Worm (Caenorhabditis elegans): ENCODE results near the gene F22H10.3.
A peak's percentile ranks its signal among the peaks of the same experiment; 100 is the strongest.

- no peak for TF ChIP-seq nhr-25 (tag; optimal IDR thresholded peaks at IDR 0.05)
- no peak for TF ChIP-seq ama-1 (optimal IDR thresholded peaks at IDR 0.05)
- TF ChIP-seq egl-5 (tag; optimal IDR thresholded peaks at IDR 0.05) = no peak
- TF ChIP-seq ztf-4 (tag; optimal IDR thresholded peaks at IDR 0.05) = no peak
- TF ChIP-seq daf-12 (tag; optimal IDR thresholded peaks at IDR 0.05) = no peak
- no peak for TF ChIP-seq tbx-2 (tag; optimal IDR thresholded peaks at IDR 0.05)
- TF ChIP-seq zag-1 (tag; optimal IDR thresholded peaks at IDR 0.05) = no peak
- TF ChIP-seq jun-1 (tag; optimal IDR thresholded peaks at IDR 0.05) = no peak
- no peak for TF ChIP-seq nhr-12 (tag; optimal IDR thresholded peaks at IDR 0.05)
- TF ChIP-seq mdl-1 (tag; optimal IDR thresholded peaks at IDR 0.05) = no peak
- TF ChIP-seq ZK546.5 (tag; optimal IDR thresholded peaks at IDR 0.05) = no peak
- TF ChIP-seq pha-4 (tag; optimal IDR thresholded peaks at IDR 0.05) = peak; percentile 38
Measured at ce11 chrX:16724954-16725353, 47.4 kb upstream of the F22H10.3 start.

All from whole organism, L3 larva.